Worm (Caenorhabditis elegans) whole organism, L3 larva: Measurements from ENCODE around the gene Y39A1C.1.

Source experiments
- R02D3.7 ChIP-seq: fragments of 150-350 bp; optimal IDR thresholded peaks from 2 replicates; lab custom pipeline; 2014; ENCODE audit warnings: missing biosample characterization, missing genetic modification characterization
- aly-2 ChIP-seq: fragments of 150-350 bp; optimal IDR thresholded peaks from 2 replicates; lab custom pipeline; 2014; ENCODE audit warnings: missing biosample characterization, missing genetic modification characterization
- ama-1 ChIP-seq: fragments of 150-350 bp; optimal IDR thresholded peaks from 2 replicates; lab custom pipeline; 2018
- ceh-16 ChIP-seq: sonication (generic microtip); optimal IDR thresholded peaks from 2 replicates; lab custom pipeline; 2017; ENCODE audit warnings: missing biosample characterization, missing genetic modification characterization
- ceh-28 ChIP-seq: fragments of 150-350 bp; optimal IDR thresholded peaks from 2 replicates; lab custom pipeline; 2014; ENCODE audit warnings: missing biosample characterization, missing genetic modification reagents, missing genetic modification characterization
- ceh-82 ChIP-seq: fragments of 150-350 bp; optimal IDR thresholded peaks from 2 replicates; lab custom pipeline; 2014; ENCODE audit warnings: missing biosample characterization, missing genetic modification characterization
- ceh-9 ChIP-seq: sonication (generic microtip); optimal IDR thresholded peaks from 2 replicates; lab custom pipeline; 2018; ENCODE audit warnings: missing biosample characterization, missing genetic modification characterization
- daf-12 ChIP-seq: fragments of 150-350 bp; optimal IDR thresholded peaks from 2 replicates; lab custom pipeline; 2014; ENCODE audit warnings: missing biosample characterization, missing genetic modification reagents, missing genetic modification characterization
- egl-5 ChIP-seq: fragments of 150-350 bp; optimal IDR thresholded peaks from 2 replicates; lab custom pipeline; 2017; ENCODE audit warnings: missing biosample characterization, missing genetic modification reagents, missing genetic modification characterization, inconsistent platforms
- elt-1 ChIP-seq: fragments of 150-350 bp; optimal IDR thresholded peaks from 2 replicates; lab custom pipeline; 2014; ENCODE audit warnings: missing biosample characterization, missing genetic modification characterization
- elt-2 ChIP-seq: sonication (generic microtip); optimal IDR thresholded peaks from 2 replicates; lab custom pipeline; 2016; ENCODE audit warnings: missing genetic modification reagents, mild to moderate bottlenecking, missing genetic modification characterization, missing compliant biosample characterization
- eor-1 ChIP-seq, 2 experiments: fragments of 150-350 bp; optimal IDR thresholded peaks; 2 replicates each; lab custom pipeline; 2014 to 2018; ENCODE audit warnings: missing biosample characterization in 2 of 2, missing genetic modification characterization in 2 of 2
- fkh-10 ChIP-seq: sonication (generic microtip); optimal IDR thresholded peaks from 2 replicates; lab custom pipeline; 2017; ENCODE audit warnings: missing biosample characterization, missing genetic modification reagents, missing genetic modification characterization
- fkh-2 ChIP-seq: fragments of 150-350 bp; optimal IDR thresholded peaks from 2 replicates; lab custom pipeline; 2014; ENCODE audit warnings: missing biosample characterization, missing genetic modification reagents, missing genetic modification characterization
- fos-1 ChIP-seq: fragments of 150-350 bp; optimal IDR thresholded peaks from 2 replicates; lab custom pipeline; 2014; ENCODE audit warnings: missing biosample characterization, missing genetic modification characterization
- jun-1 ChIP-seq: fragments of 150-350 bp; optimal IDR thresholded peaks from 2 replicates; lab custom pipeline; 2014; ENCODE audit warnings: missing biosample characterization, missing genetic modification reagents, missing genetic modification characterization
- lin-15B ChIP-seq: fragments of 150-350 bp; optimal IDR thresholded peaks from 2 replicates; lab custom pipeline; 2014; ENCODE audit warnings: missing biosample characterization, missing genetic modification characterization
- lin-39 ChIP-seq: fragments of 150-350 bp; optimal IDR thresholded peaks from 2 replicates; lab custom pipeline; 2018; ENCODE audit warnings: missing biosample characterization, missing genetic modification reagents, missing genetic modification characterization
- lsy-12 ChIP-seq: sonication (generic microtip); optimal IDR thresholded peaks from 2 replicates; lab custom pipeline; 2016; ENCODE audit warnings: mild to moderate bottlenecking, missing genetic modification characterization, missing compliant biosample characterization
- mdl-1 ChIP-seq: fragments of 150-350 bp; optimal IDR thresholded peaks from 2 replicates; lab custom pipeline; 2014; ENCODE audit warnings: missing biosample characterization, missing genetic modification characterization
- mml-1 ChIP-seq: fragments of 150-350 bp; sonication (generic microtip); optimal IDR thresholded peaks from 3 replicates; lab custom pipeline; 2014; ENCODE audit warnings: missing biosample characterization, missing genetic modification characterization
- nfya-1 ChIP-seq: sonication (generic microtip); optimal IDR thresholded peaks from 2 replicates; lab custom pipeline; 2017; ENCODE audit warnings: missing genetic modification characterization, mild to moderate bottlenecking, missing compliant biosample characterization, antibody characterized with exemption, moderate library complexity; ENCODE audit not compliant: insufficient read depth
- nhr-11 ChIP-seq: fragments of 150-350 bp; optimal IDR thresholded peaks from 2 replicates; lab custom pipeline; 2014; ENCODE audit warnings: missing biosample characterization, missing genetic modification characterization
- nhr-23 ChIP-seq: fragments of 150-350 bp; optimal IDR thresholded peaks from 2 replicates; lab custom pipeline; 2014; ENCODE audit warnings: missing biosample characterization, missing genetic modification reagents, missing genetic modification characterization
- nhr-25 ChIP-seq: sonication (generic microtip); optimal IDR thresholded peaks from 2 replicates; lab custom pipeline; 2017; ENCODE audit warnings: missing biosample characterization, missing genetic modification characterization
- nhr-28 ChIP-seq: fragments of 150-350 bp; optimal IDR thresholded peaks from 2 replicates; lab custom pipeline; 2014; ENCODE audit warnings: missing biosample characterization, missing genetic modification characterization
- nhr-76 ChIP-seq: fragments of 150-350 bp; sonication (generic microtip); optimal IDR thresholded peaks from 5 replicates; lab custom pipeline; 2014; ENCODE audit warnings: missing biosample characterization, missing genetic modification characterization
- nhr-77 ChIP-seq: fragments of 150-350 bp; optimal IDR thresholded peaks from 2 replicates; lab custom pipeline; 2014; ENCODE audit warnings: missing biosample characterization, missing genetic modification characterization
- pha-4 ChIP-seq: fragments of 150-350 bp; optimal IDR thresholded peaks from 2 replicates; lab custom pipeline; 2014; ENCODE audit warnings: missing biosample characterization, missing genetic modification reagents, missing genetic modification characterization
- pqm-1 ChIP-seq: fragments of 150-350 bp; optimal IDR thresholded peaks from 2 replicates; lab custom pipeline; 2017; ENCODE audit warnings: missing biosample characterization, missing genetic modification characterization, inconsistent platforms
- sea-2 ChIP-seq: fragments of 150-350 bp; sonication (generic microtip); optimal IDR thresholded peaks from 4 replicates; lab custom pipeline; 2014; ENCODE audit warnings: missing biosample characterization, missing genetic modification reagents, missing genetic modification characterization
- skn-1 ChIP-seq: fragments of 150-350 bp; optimal IDR thresholded peaks from 2 replicates; lab custom pipeline; 2014; ENCODE audit warnings: missing biosample characterization, missing genetic modification characterization
- snpc-4 ChIP-seq: fragments of 150-350 bp; optimal IDR thresholded peaks from 2 replicates; lab custom pipeline; 2014; ENCODE audit warnings: missing biosample characterization, missing genetic modification characterization
- tbx-2 ChIP-seq: sonication (generic microtip); optimal IDR thresholded peaks from 2 replicates; lab custom pipeline; 2016; ENCODE audit warnings: mild to moderate bottlenecking, missing genetic modification characterization, missing compliant biosample characterization
- unc-39 ChIP-seq: sonication (generic microtip); optimal IDR thresholded peaks from 4 replicates; lab custom pipeline; 2017; ENCODE audit warnings: missing biosample characterization, missing genetic modification characterization
- unc-62 ChIP-seq: fragments of 150-350 bp; sonication (generic microtip); optimal IDR thresholded peaks from 4 replicates; lab custom pipeline; 2014; ENCODE audit warnings: missing biosample characterization, missing genetic modification reagents, missing genetic modification characterization
- zag-1 ChIP-seq: fragments of 150-350 bp; optimal IDR thresholded peaks from 2 replicates; lab custom pipeline; 2014; ENCODE audit warnings: missing biosample characterization, missing genetic modification characterization
- ztf-11 ChIP-seq: fragments of 150-350 bp; optimal IDR thresholded peaks from 2 replicates; lab custom pipeline; 2014; ENCODE audit warnings: missing biosample characterization, missing genetic modification characterization
- ztf-4 ChIP-seq: fragments of 150-350 bp; optimal IDR thresholded peaks from 2 replicates; lab custom pipeline; 2014; ENCODE audit warnings: missing biosample characterization, missing genetic modification characterization

The Y39A1C.1 gene

DNA sequence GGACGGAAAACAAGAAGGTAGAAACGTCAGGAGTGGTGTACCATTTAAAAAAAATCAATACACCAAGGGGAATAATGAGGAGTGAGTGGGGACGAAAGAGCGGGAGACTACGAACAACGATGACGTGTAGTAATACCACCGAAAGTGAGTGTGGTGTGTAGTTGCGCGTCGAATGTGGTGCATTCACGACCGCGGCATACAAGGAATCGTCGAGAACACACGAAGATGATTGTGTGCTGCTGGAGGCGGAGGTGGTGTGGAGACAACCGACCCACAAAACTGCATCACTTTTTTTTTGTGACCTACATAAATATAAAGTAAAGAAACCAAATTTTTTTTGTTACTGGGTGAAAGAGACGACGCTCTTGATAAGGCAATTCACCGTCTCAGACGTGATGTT lies 36.9 kb upstream of the Y39A1C.1 start (continued):
- peak; percentile 82 for TF ChIP-seq nhr-23 (tag; lab: Kevin White, UChicago)
- TF ChIP-seq elt-1, result no peak

DNA sequence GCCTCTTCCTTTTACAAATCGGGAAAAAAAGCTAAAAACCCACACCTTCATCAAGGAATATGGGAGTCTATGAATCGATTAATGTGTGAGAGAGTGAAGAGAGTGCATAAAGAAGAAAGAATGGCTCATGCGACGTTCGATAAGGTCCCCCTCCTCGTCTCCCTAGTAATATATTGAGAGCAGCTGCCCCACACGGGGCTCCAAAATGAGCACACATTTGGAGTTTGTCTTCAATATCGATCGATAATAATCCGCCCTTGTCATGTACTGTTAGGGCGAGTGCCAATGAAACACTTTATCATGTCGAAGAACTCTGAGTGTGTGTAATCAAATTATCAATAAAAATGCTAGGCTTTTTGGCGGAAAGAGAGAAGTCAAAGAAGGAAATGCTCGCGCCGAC lies 36.0 kb upstream of the Y39A1C.1 start:
- TF ChIP-seq ceh-82 (tag; lab: Kevin White, UChicago) (no peak), unc-39 (no peak), skn-1 (tag; lab: Kevin White, UChicago) (no peak), snpc-4 (no peak), nfya-1 (tag; lab: Kevin White, UChicago) (no peak), elt-1 (no peak), elt-2 (tag; lab: Kevin White, UChicago) (peak; percentile 50), pha-4 (tag; lab: Kevin White, UChicago) (peak; percentile 34), unc-62 (GFP tag; lab: Kevin White, UChicago) (no peak), ama-1 (lab: Kevin White, UChicago) (peak; percentile 22), daf-12 (tag; lab: Kevin White, UChicago) (no peak), ceh-9 (tag; lab: Kevin White, UChicago) (no peak), lin-15B (tag; lab: Kevin White, UChicago) (no peak), tbx-2 (tag; lab: Kevin White, UChicago) (no peak), eor-1 (tag; optimal IDR thresholded peaks at IDR 0.05; lab: Kevin White, UChicago) (no peak), nhr-23 (tag; lab: Kevin White, UChicago) (no peak)

DNA sequence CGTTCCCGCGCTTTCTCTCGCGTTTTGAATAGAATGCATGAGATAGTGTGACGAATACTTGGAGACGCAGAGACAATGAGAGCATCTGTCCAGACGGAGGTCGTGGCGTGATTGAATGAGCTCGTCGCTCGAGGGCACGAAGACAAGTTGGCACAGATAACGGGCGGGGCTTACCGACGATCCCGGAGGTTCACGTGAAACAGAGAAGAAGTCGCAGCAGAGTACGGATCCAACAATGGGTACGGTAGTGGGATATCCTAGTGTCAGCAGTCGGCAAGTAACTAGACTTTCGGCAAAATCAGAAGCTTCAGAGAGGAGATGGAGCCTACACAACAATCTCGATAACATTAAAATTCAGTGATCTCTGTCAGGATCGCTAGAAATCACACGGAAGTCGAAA lies 35.5 kb upstream of the Y39A1C.1 start:
- TF ChIP-seq unc-39, result no peak
- no peak for TF ChIP-seq zag-1 (tag; lab: Kevin White, UChicago)
- TF ChIP-seq nhr-11 (tag; lab: Kevin White, UChicago), result peak; percentile 83
- peak; percentile 29 for TF ChIP-seq lin-39 (tag; lab: Kevin White, UChicago)
- TF ChIP-seq ama-1 (lab: Kevin White, UChicago), result peak; percentile 7
- TF ChIP-seq nfya-1 (tag; lab: Kevin White, UChicago), result peak; percentile 57
- TF ChIP-seq egl-5 (tag; lab: Kevin White, UChicago), result peak; percentile 5
- no peak for TF ChIP-seq nhr-25 (tag; lab: Kevin White, UChicago)

ce11 chrIII:10820592-10821242 lies 34.5 kb upstream of the Y39A1C.1 start:
- no peak for TF ChIP-seq ceh-9 (tag; lab: Kevin White, UChicago)
- no peak for TF ChIP-seq nhr-77 (tag; lab: Kevin White, UChicago)
- no peak for TF ChIP-seq aly-2 (tag; lab: Kevin White, UChicago)
- TF ChIP-seq egl-5 (tag; lab: Kevin White, UChicago), result no peak
- TF ChIP-seq fkh-10 (GFP tag; lab: Kevin White, UChicago), result no peak
- no peak for TF ChIP-seq R02D3.7
- TF ChIP-seq elt-1, result no peak
- TF ChIP-seq jun-1, result no peak
- TF ChIP-seq pqm-1 (tag; lab: Kevin White, UChicago), result peak; percentile 68
- no peak for TF ChIP-seq mml-1 (tag; lab: Kevin White, UChicago)
- TF ChIP-seq nhr-11 (tag; lab: Kevin White, UChicago), result no peak
- TF ChIP-seq pha-4 (tag; lab: Kevin White, UChicago), result peak; percentile 14
- peak; percentile 67 for TF ChIP-seq elt-2 (tag; lab: Kevin White, UChicago)
- TF ChIP-seq eor-1 (tag; optimal IDR thresholded peaks at IDR 0.05; lab: Kevin White, UChicago), result no peak
- no peak for TF ChIP-seq ztf-4
- TF ChIP-seq ceh-28 (tag; lab: Kevin White, UChicago), result no peak
- no peak for TF ChIP-seq tbx-2 (tag; lab: Kevin White, UChicago)
- no peak for TF ChIP-seq fkh-2 (tag; lab: Kevin White, UChicago)
- TF ChIP-seq daf-12 (tag; lab: Kevin White, UChicago), result no peak

- TF ChIP-seq daf-12 (tag; lab: Kevin White, UChicago) (no peak), lsy-12 (no peak), tbx-2 (tag; lab: Kevin White, UChicago) (no peak), ztf-4 (no peak), pha-4 (tag; lab: Kevin White, UChicago) (peak; percentile 34), jun-1 (peak; percentile 47), elt-2 (tag; lab: Kevin White, UChicago) (peak; percentile 98), nfya-1 (tag; lab: Kevin White, UChicago) (no peak), pqm-1 (tag; lab: Kevin White, UChicago) (peak; percentile 81), fkh-2 (tag; lab: Kevin White, UChicago) (no peak), sea-2 (GFP tag; lab: Kevin White, UChicago) (no peak), nhr-28 (no peak), ztf-11 (tag; lab: Kevin White, UChicago) (no peak), lin-15B (tag; lab: Kevin White, UChicago) (no peak), nhr-76 (tag; lab: Kevin White, UChicago) (no peak), fos-1 (no peak), ceh-28 (tag; lab: Kevin White, UChicago) (no peak), mdl-1 (tag; lab: Kevin White, UChicago) (no peak), ceh-16 (tag; lab: Kevin White, UChicago) (no peak), unc-39 (no peak), snpc-4 (no peak)
- TF ChIP-seq, all 47 proteins: peak for 4
Measured at ce11 chrIII:10822494-10823113, 32.6 kb upstream of the Y39A1C.1 start.
